Fruit fly (Drosophila melanogaster) whole organism, adult: ENCODE measurements around the gene mRpL45.
A peak's percentile ranks its signal among the peaks of the same experiment; 100 is the strongest.

ENCODE experiments used
- CG11617 ChIP-seq: fragments of 200-800 bp; sonication (Bioruptor generic); optimal IDR thresholded peaks from 2 replicates; lab custom pipeline; 2017; ENCODE audit warnings: mild to moderate bottlenecking, missing biosample characterization, missing genetic modification reagents, missing genetic modification characterization
- CG12768 ChIP-seq: fragments of 200-800 bp; sonication (Bioruptor generic); optimal IDR thresholded peaks from 2 replicates; lab custom pipeline; 2017; ENCODE audit warnings: missing biosample characterization, missing genetic modification characterization, mild to moderate bottlenecking, moderate library complexity, missing genetic modification reagents
- CG14711 ChIP-seq: fragments of 200-800 bp; sonication (Bioruptor generic); optimal IDR thresholded peaks from 2 replicates; lab custom pipeline; 2018; ENCODE audit warnings: missing biosample characterization, mild to moderate bottlenecking, missing genetic modification characterization, moderate library complexity
- CG1620 ChIP-seq: fragments of 200-800 bp; sonication (Bioruptor generic); optimal IDR thresholded peaks from 2 replicates; lab custom pipeline; 2016; ENCODE audit warnings: missing biosample characterization, missing genetic modification characterization
- CG33017 ChIP-seq: fragments of 200-800 bp; sonication (Bioruptor generic); optimal IDR thresholded peaks from 2 replicates; lab custom pipeline; 2018; ENCODE audit warnings: missing biosample characterization, mild to moderate bottlenecking, missing genetic modification characterization, moderate library complexity
- CG5204 ChIP-seq: fragments of 200-800 bp; sonication (Bioruptor generic); optimal IDR thresholded peaks from 2 replicates; lab custom pipeline; 2016; ENCODE audit warnings: missing biosample characterization, missing genetic modification characterization
- CG7045 ChIP-seq: fragments of 200-800 bp; sonication (Bioruptor generic); optimal IDR thresholded peaks from 2 replicates; lab custom pipeline; 2017; ENCODE audit warnings: missing biosample characterization, mild to moderate bottlenecking, missing genetic modification characterization
- CG7101 ChIP-seq: fragments of 200-800 bp; sonication (Bioruptor generic); optimal IDR thresholded peaks from 2 replicates; lab custom pipeline; 2018; ENCODE audit warnings: missing biosample characterization, mild to moderate bottlenecking, missing genetic modification characterization, moderate library complexity
- Clk ChIP-seq: fragments of 200-800 bp; sonication (Bioruptor generic); optimal IDR thresholded peaks from 2 replicates; lab custom pipeline; 2017; ENCODE audit warnings: missing biosample characterization, missing genetic modification characterization
- Crg-1 ChIP-seq: fragments of 200-800 bp; sonication (Bioruptor generic); optimal IDR thresholded peaks from 2 replicates; lab custom pipeline; 2016; ENCODE audit warnings: missing biosample characterization, missing genetic modification characterization
- Hr96 ChIP-seq: fragments of 200-800 bp; sonication (Bioruptor generic); optimal IDR thresholded peaks from 2 replicates; lab custom pipeline; 2016; ENCODE audit warnings: missing biosample characterization, missing genetic modification characterization
- Mnt ChIP-seq: fragments of 200-800 bp; sonication (Bioruptor generic); optimal IDR thresholded peaks from 2 replicates; lab custom pipeline; 2016; ENCODE audit warnings: missing biosample characterization, mild to moderate bottlenecking, missing genetic modification characterization
- bab1 ChIP-seq: fragments of 200-800 bp; sonication (Bioruptor generic); optimal IDR thresholded peaks from 3 replicates; lab custom pipeline; 2019; ENCODE audit warnings: missing biosample characterization, mild to moderate bottlenecking, missing genetic modification characterization, moderate library complexity
- cic ChIP-seq: fragments of 200-800 bp; sonication (Bioruptor generic); optimal IDR thresholded peaks from 2 replicates; lab custom pipeline; 2017; ENCODE audit warnings: missing biosample characterization, mild to moderate bottlenecking, missing genetic modification characterization, moderate library complexity
- cnc ChIP-seq, 2 experiments: fragments of >200 bp; optimal IDR thresholded peaks; 2 replicates each; lab custom pipeline; 2017
- kay ChIP-seq: fragments of 200-800 bp; sonication (Bioruptor generic); peaks from one replicate; lab custom pipeline; 2016; ENCODE audit warnings: missing biosample characterization, missing genetic modification characterization, borderline replicate concordance
- ovo ChIP-seq: fragments of 200-800 bp; sonication (Bioruptor generic); optimal IDR thresholded peaks from 2 replicates; lab custom pipeline; 2016; ENCODE audit warnings: missing biosample characterization, missing genetic modification characterization
- pad ChIP-seq: fragments of 200-800 bp; sonication (Bioruptor generic); optimal IDR thresholded peaks from 3 replicates; lab custom pipeline; 2017; ENCODE audit warnings: missing biosample characterization, missing genetic modification characterization, mild to moderate bottlenecking, moderate library complexity, missing genetic modification reagents
- tj ChIP-seq: fragments of 200-800 bp; sonication (Bioruptor generic); optimal IDR thresholded peaks from 3 replicates; lab custom pipeline; 2017; ENCODE audit warnings: missing biosample characterization, mild to moderate bottlenecking, missing genetic modification characterization, moderate library complexity
- toe ChIP-seq: fragments of 200-800 bp; sonication (Bioruptor generic); optimal IDR thresholded peaks from 2 replicates; lab custom pipeline; 2016; ENCODE audit warnings: missing biosample characterization, missing genetic modification characterization

mRpL45 gene

dm6 chr3R:22618280-22618679, at the start of gene mRpL45:
Gene mRpL45 (plus strand): TSS chr3R:22618492.
- TF ChIP-seq bab1 (GFP tag; lab: Kevin White, UChicago) (peak; percentile 12), Mnt (GFP tag; lab: Kevin White, UChicago) (peak; percentile 24), Hr96 (GFP tag; lab: Kevin White, UChicago) (no peak)

- no peak for TF ChIP-seq toe
- no peak for TF ChIP-seq cic (GFP tag; lab: Kevin White, UChicago)
- no peak for TF ChIP-seq CG11617 (GFP tag; lab: Kevin White, UChicago)
- no peak for TF ChIP-seq pad (GFP tag; lab: Kevin White, UChicago)
- no peak for TF ChIP-seq CG33017 (tag; lab: Kevin White, UChicago)
- no peak for TF ChIP-seq CG14711 (tag; lab: Kevin White, UChicago)
These were observed 49.8 kb upstream of the mRpL45 start for dm6 chr3R:22568508-22568907.

dm6 chr3R:22569888-22570287, 48.4 kb upstream of the mRpL45 start, which contains the start of gene CG33110:
Gene CG33110 (plus strand): TSS chr3R:22570188.
- TF ChIP-seq Hr96 (GFP tag; lab: Kevin White, UChicago), result no peak
- TF ChIP-seq pad (GFP tag; lab: Kevin White, UChicago), result no peak
- TF ChIP-seq bab1 (GFP tag; lab: Kevin White, UChicago), result no peak
- TF ChIP-seq CG14711 (tag; lab: Kevin White, UChicago), result no peak
- TF ChIP-seq Mnt (GFP tag; lab: Kevin White, UChicago), result no peak
- no peak for TF ChIP-seq CG33017 (tag; lab: Kevin White, UChicago)
- TF ChIP-seq Crg-1 (GFP tag; lab: Kevin White, UChicago), result no peak
- TF ChIP-seq CG1620 (GFP tag; lab: Kevin White, UChicago), result no peak
- no peak for TF ChIP-seq CG5204 (GFP tag; lab: Kevin White, UChicago)
- TF ChIP-seq tj, result no peak
- no peak for TF ChIP-seq CG7045 (GFP tag; lab: Kevin White, UChicago)
- TF ChIP-seq cnc (optimal IDR thresholded peaks at IDR 0.05; lab: Kevin White, UChicago), result no peak
- no peak for TF ChIP-seq cic (GFP tag; lab: Kevin White, UChicago)
- no peak for TF ChIP-seq CG11617 (GFP tag; lab: Kevin White, UChicago)
- no peak for TF ChIP-seq ovo (GFP tag; lab: Kevin White, UChicago)
- TF ChIP-seq Clk (GFP tag; lab: Kevin White, UChicago), result no peak
- no peak for TF ChIP-seq kay (GFP tag; lab: Kevin White, UChicago)
- TF ChIP-seq CG7101 (tag; lab: Kevin White, UChicago), result no peak
- no peak for TF ChIP-seq toe
- no peak for TF ChIP-seq CG12768 (GFP tag; lab: Kevin White, UChicago)

dm6 chr3R:22573590-22573989, 44.7 kb upstream of the mRpL45 start:
- TF ChIP-seq toe (no peak), bab1 (GFP tag; lab: Kevin White, UChicago) (no peak), CG7101 (tag; lab: Kevin White, UChicago) (no peak), kay (GFP tag; lab: Kevin White, UChicago) (no peak), CG11617 (GFP tag; lab: Kevin White, UChicago) (no peak), Mnt (GFP tag; lab: Kevin White, UChicago) (no peak), ovo (GFP tag; lab: Kevin White, UChicago) (no peak), cic (GFP tag; lab: Kevin White, UChicago) (no peak), CG7045 (GFP tag; lab: Kevin White, UChicago) (no peak), Hr96 (GFP tag; lab: Kevin White, UChicago) (no peak), pad (GFP tag; lab: Kevin White, UChicago) (no peak), CG14711 (tag; lab: Kevin White, UChicago) (no peak), CG12768 (GFP tag; lab: Kevin White, UChicago) (no peak), CG33017 (tag; lab: Kevin White, UChicago) (no peak), CG1620 (GFP tag; lab: Kevin White, UChicago) (no peak)

- TF ChIP-seq Crg-1 (GFP tag; lab: Kevin White, UChicago) (no peak), CG11617 (GFP tag; lab: Kevin White, UChicago) (no peak), CG7045 (GFP tag; lab: Kevin White, UChicago) (no peak), kay (GFP tag; lab: Kevin White, UChicago) (no peak)
These were observed 42.1 kb upstream of the mRpL45 start for dm6 chr3R:22576096-22576697.

- no peak for TF ChIP-seq CG7045 (GFP tag; lab: Kevin White, UChicago)
- TF ChIP-seq tj, result no peak
These were observed 41.3 kb upstream of the mRpL45 start for dm6 chr3R:22576979-22577378.

- TF ChIP-seq ovo (GFP tag; lab: Kevin White, UChicago), result no peak
- no peak for TF ChIP-seq pad (GFP tag; lab: Kevin White, UChicago)
- TF ChIP-seq bab1 (GFP tag; lab: Kevin White, UChicago), result peak; percentile 72
- TF ChIP-seq Clk (GFP tag; lab: Kevin White, UChicago), result no peak
- TF ChIP-seq cnc (optimal IDR thresholded peaks at IDR 0.05; lab: Kevin White, UChicago), result no peak
- no peak for TF ChIP-seq kay (GFP tag; lab: Kevin White, UChicago)
- TF ChIP-seq Crg-1 (GFP tag; lab: Kevin White, UChicago), result no peak
- no peak for TF ChIP-seq CG7101 (tag; lab: Kevin White, UChicago)
- peak; percentile 57 for TF ChIP-seq Mnt (GFP tag; lab: Kevin White, UChicago)
- no peak for TF ChIP-seq toe
- no peak for TF ChIP-seq CG11617 (GFP tag; lab: Kevin White, UChicago)
- no peak for TF ChIP-seq CG14711 (tag; lab: Kevin White, UChicago)
These were observed 37.7 kb upstream of the mRpL45 start, which contains the start of gene CSN6 for dm6 chr3R:22580546-22580945. Gene CSN6 (plus strand): TSS chr3R:22580773.
